Fruit fly (Drosophila melanogaster): Measurements from ENCODE around the gene CG13088.

- no peak for TF ChIP-seq psq (optimal IDR thresholded peaks at IDR 0.05)
- TF ChIP-seq Dll (optimal IDR thresholded peaks at IDR 0.05), result no peak
- TF ChIP-seq EcR (GFP tag; optimal IDR thresholded peaks at IDR 0.05), result no peak
These were observed at the start of gene CG13088 for dm6 chr2L:8488735-8489134.

All from whole organism.